Fruit fly (Drosophila melanogaster): ENCODE data around the gene CtsK1.

The CtsK1 gene

DNA sequence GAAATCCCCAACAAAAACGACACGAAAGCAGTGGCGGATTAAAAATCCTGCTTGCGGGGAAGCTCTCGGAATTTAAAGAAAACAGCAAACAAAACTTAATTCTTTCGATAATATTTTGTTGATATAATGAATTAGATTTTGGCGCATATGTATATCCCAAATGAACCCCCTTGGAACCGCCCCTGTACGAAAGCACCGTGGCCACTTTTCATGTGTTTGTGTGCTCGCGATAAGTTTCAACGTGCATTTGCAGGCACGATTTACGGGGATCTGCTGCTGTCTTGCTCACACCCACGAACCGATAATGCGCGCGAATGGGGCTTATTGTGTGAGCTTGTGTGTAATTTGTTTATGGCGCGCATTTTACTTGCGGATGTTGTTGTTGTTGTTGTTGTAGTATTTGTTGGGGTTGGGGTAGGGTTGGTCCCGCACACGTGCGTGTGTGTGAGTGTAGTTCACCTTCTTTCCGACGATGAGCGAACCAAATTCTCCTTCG, 11.0 kb downstream of the CtsK1 start (continued):
- peak; percentile 89 for TF ChIP-seq Hr83 (GFP tag; optimal IDR thresholded peaks at IDR 0.05; ENCODE audit: poor library complexity, severe bottlenecking)
- no peak for TF ChIP-seq Vsx2 (GFP tag; optimal IDR thresholded peaks at IDR 0.05; ENCODE audit: partially characterized antibody)
- peak; percentile 75 for TF ChIP-seq dsf (GFP tag; optimal IDR thresholded peaks at IDR 0.05; ENCODE audit: borderline replicate concordance)
- TF ChIP-seq Mio (GFP tag; optimal IDR thresholded peaks at IDR 0.05) = peak; percentile 90
- TF ChIP-seq CG32264 (GFP tag; optimal IDR thresholded peaks at IDR 0.05) = peak; percentile 98
- peak; percentile 95 for TF ChIP-seq sv (GFP tag; optimal IDR thresholded peaks at IDR 0.05)

DNA sequence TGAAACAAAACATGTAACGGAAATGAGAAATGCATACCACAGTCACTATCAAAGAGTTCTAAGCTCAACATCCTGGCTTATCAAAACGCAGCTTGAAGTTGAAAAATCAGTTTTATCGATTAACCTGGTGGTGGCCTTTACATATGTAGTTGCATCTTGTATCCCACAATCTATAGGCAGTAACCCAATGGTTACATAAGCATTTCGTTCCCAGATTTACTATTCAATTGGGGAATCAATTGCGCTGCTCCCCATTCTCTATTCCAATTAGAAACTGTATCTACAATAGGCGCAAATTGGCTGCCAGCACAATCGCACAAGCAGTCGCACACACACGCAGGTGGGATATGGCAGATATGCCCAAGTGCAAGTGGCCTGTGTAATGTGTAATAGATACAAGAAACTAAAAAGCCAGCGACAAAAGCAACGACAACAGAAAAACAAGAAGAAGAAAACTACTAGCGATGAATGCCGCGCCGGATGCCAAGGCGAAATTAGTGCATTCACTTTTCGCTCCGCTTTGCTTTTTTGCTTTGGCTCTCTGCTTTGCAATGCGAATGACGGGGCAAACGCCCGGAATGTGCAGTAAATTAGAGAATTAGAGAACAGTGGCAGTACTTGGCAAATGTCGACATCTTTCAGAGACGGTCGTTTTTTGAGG, 11.7 kb downstream of the CtsK1 start:
- TF ChIP-seq HLH106 (tag; optimal IDR thresholded peaks at IDR 0.05) (no peak), Dif (GFP tag; optimal IDR thresholded peaks at IDR 0.05; ENCODE audit: partially characterized antibody) (no peak), ey (GFP tag; optimal IDR thresholded peaks at IDR 0.05) (no peak), rgr (GFP tag; optimal IDR thresholded peaks at IDR 0.05) (no peak), usp (GFP tag; optimal IDR thresholded peaks at IDR 0.05) (no peak), CrebA (GFP tag; optimal IDR thresholded peaks at IDR 0.05; ENCODE audit: borderline replicate concordance) (no peak), sage (GFP tag; optimal IDR thresholded peaks at IDR 0.05) (no peak), Mio (GFP tag; optimal IDR thresholded peaks at IDR 0.05) (no peak), fru (GFP tag; optimal IDR thresholded peaks at IDR 0.05) (no peak), br (GFP tag; optimal IDR thresholded peaks at IDR 0.05) (no peak), Abd-B (GFP tag; optimal IDR thresholded peaks at IDR 0.05) (no peak), foxo (GFP tag; optimal IDR thresholded peaks at IDR 0.05) (no peak), CG32264 (GFP tag; optimal IDR thresholded peaks at IDR 0.05) (no peak), woc (GFP tag; optimal IDR thresholded peaks at IDR 0.05) (no peak), psq (GFP tag; optimal IDR thresholded peaks at IDR 0.05) (no peak), Rel (GFP tag; optimal IDR thresholded peaks at IDR 0.05) (no peak), Rel (tag; optimal IDR thresholded peaks at IDR 0.05) (no peak), GATAd (GFP tag; optimal IDR thresholded peaks at IDR 0.05) (no peak), CG9705 (GFP tag; optimal IDR thresholded peaks at IDR 0.05) (no peak), Jra (GFP tag; optimal IDR thresholded peaks at IDR 0.05) (no peak)

DNA sequence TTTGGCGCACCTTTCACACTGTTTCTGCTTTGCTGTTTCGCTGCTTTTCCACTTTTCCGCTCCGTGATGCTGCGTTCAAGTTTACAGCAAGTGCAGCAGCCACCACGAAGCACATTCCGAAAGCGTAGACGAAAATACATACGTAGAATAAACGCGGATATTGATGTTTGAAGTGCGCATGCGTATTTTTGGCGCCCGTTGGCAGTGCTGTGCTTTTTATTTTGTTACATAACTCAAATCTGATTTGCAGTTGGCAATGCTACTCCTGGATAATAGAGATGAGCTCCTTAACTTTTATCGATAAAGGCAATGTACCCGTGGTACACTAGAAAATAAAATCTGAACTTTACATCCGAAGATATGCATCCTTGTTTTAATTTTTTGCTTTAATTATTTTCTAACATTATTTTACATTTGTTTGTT, 12.7 kb downstream of the CtsK1 start:
- no peak for TF ChIP-seq fru (GFP tag; optimal IDR thresholded peaks at IDR 0.05)
- TF ChIP-seq HLH106 (tag; optimal IDR thresholded peaks at IDR 0.05) = no peak
- TF ChIP-seq psq (GFP tag; optimal IDR thresholded peaks at IDR 0.05) = peak; percentile 85
- TF ChIP-seq Abd-B (GFP tag; optimal IDR thresholded peaks at IDR 0.05) = no peak
- no peak for TF ChIP-seq Hr83 (GFP tag; optimal IDR thresholded peaks at IDR 0.05; ENCODE audit: poor library complexity, severe bottlenecking)

DNA sequence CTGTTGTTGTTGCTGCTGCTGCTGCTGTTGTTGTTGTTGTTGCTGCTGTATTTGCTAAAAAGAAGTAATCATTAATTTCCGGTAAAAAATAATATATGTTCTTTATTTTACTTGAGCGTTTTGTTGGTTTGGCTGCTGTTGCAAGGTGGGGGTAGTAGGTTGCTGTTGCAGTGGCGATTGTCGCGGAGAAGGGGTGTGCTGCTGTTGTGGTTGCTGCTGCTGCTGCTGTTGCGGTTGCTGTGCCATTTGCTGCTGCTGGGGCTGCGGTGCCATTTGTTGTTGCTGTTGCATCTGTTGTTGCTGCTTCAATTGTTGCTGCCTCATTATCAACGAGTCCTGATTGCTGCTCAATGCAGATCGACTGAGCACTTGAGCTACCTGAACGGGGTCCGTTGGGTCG, 31.7 kb downstream of the CtsK1 start:
- TF ChIP-seq sage (GFP tag; optimal IDR thresholded peaks at IDR 0.05) = no peak
- TF ChIP-seq Dfd (GFP tag; optimal IDR thresholded peaks at IDR 0.05) = peak; percentile 93

DNA sequence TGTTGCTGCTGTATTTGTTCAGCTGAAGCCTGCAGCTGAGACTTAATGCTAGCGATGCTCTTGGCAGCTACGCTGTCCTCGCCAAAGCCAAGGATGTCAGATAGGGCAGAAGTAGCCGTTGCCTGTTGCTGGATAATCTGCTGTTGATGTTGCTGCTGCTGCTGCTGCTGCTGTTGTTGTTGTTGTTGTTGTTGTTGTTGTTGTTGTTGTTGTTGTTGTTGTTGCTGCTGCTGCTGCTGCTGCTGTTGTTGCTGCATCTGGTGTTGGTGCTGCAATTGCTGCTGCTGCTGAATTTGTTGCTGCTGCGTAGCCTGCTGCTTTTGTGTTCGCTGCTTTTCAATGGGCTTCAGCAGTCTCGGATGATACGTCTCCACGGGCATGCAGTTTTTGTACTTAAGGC, 33.5 kb downstream of the CtsK1 start:
- TF ChIP-seq Dfd (GFP tag; optimal IDR thresholded peaks at IDR 0.05) (peak; percentile 88), h (GFP tag; optimal IDR thresholded peaks at IDR 0.05) (no peak)

DNA sequence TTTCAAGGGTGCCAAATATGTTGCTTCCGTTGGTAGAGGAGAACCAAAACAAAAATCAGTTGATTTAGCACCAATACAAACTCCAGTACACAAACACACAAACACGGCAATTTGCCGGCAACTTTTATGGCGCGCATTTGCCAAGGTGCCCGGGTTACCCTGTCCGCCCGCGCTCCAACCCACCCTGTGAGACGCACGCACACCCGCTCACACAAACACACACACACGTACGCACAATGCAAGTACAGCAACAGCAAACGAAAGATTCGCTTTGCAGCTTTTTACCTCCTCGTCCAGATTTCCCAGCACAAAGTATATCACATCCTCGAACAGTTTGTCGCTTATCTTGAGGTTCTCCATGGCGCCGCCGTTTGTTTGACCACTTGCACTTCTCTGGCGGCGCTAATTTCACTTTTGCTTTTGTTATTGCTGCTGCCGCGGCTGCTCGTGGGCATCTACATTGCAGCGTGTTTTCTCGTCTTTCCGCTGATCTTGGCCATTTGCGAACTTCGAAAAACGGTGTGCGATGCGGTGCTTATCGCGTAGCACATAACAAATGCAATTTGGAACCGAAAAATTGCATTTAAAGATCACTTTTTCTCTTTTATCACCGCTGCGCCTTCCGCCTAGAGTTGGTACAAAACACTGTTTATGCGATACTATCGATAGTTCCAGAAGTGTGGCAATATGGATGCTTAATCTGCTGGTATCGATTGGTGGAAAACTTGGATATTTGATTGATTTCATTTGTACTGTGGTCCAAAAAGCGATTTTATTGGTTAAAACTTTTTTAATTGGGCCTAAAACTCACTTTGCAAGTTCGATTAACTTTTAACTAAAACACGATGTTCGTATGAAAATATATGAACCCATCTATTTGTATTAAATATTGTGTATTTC, 34.7 kb downstream of the CtsK1 start, which contains the start of gene Ptip:
Gene Ptip, minus strand, starts transcription at position 637 of the 900 bp plus-strand sequence.
- TF ChIP-seq CG9705 (GFP tag; optimal IDR thresholded peaks at IDR 0.05) = no peak
- TF ChIP-seq CG32264 (GFP tag; optimal IDR thresholded peaks at IDR 0.05) = no peak
- peak; percentile 11 for TF ChIP-seq Dfd (GFP tag; optimal IDR thresholded peaks at IDR 0.05)
- TF ChIP-seq lola (GFP tag; optimal IDR thresholded peaks at IDR 0.05) = no peak
- peak; percentile 5 for TF ChIP-seq HLH106 (tag; optimal IDR thresholded peaks at IDR 0.05)
- no peak for TF ChIP-seq Mio (GFP tag; optimal IDR thresholded peaks at IDR 0.05)
- TF ChIP-seq Hnf4 (GFP tag; optimal IDR thresholded peaks at IDR 0.05) = no peak
- TF ChIP-seq Sp1 (GFP tag; optimal IDR thresholded peaks at IDR 0.05) = no peak
- TF ChIP-seq sage (GFP tag; optimal IDR thresholded peaks at IDR 0.05) = peak; percentile 26
- no peak for TF ChIP-seq tai (GFP tag; optimal IDR thresholded peaks at IDR 0.05)
- peak in 1 of 2 experiments; percentile 1 for TF ChIP-seq foxo (GFP tag; optimal IDR thresholded peaks at IDR 0.05)
- no peak for TF ChIP-seq Hr78 (GFP tag; optimal IDR thresholded peaks at IDR 0.05)
- no peak for TF ChIP-seq jim (GFP tag; optimal IDR thresholded peaks at IDR 0.05)
- no peak for TF ChIP-seq fru (GFP tag; optimal IDR thresholded peaks at IDR 0.05)
- TF ChIP-seq dmrt93B (GFP tag; optimal IDR thresholded peaks at IDR 0.05) = no peak
- TF ChIP-seq Rel (GFP tag; optimal IDR thresholded peaks at IDR 0.05) = no peak
- TF ChIP-seq Rel (tag; optimal IDR thresholded peaks at IDR 0.05) = peak; percentile 40
- peak; percentile 58 for TF ChIP-seq N (GFP tag; optimal IDR thresholded peaks at IDR 0.05)
- peak; percentile 19 for TF ChIP-seq h (GFP tag; optimal IDR thresholded peaks at IDR 0.05)
- no peak for TF ChIP-seq GATAd (GFP tag; optimal IDR thresholded peaks at IDR 0.05)
- TF ChIP-seq OdsH (GFP tag; optimal IDR thresholded peaks at IDR 0.05) = peak; percentile 7
- TF ChIP-seq dsf (GFP tag; optimal IDR thresholded peaks at IDR 0.05; ENCODE audit: borderline replicate concordance) = no peak
- TF ChIP-seq woc (GFP tag; optimal IDR thresholded peaks at IDR 0.05) = peak; percentile 72
- no peak for TF ChIP-seq Abd-B (GFP tag; optimal IDR thresholded peaks at IDR 0.05)
- TF ChIP-seq Dif (GFP tag; optimal IDR thresholded peaks at IDR 0.05; ENCODE audit: partially characterized antibody) = no peak

Measured in whole organism, wandering third instar larva.